Fruit fly (Drosophila melanogaster) whole organism, embryonic: Measurements from ENCODE around the gene CG15027.

Experiments
- Ada2b ChIP-seq: fragments of 200-800 bp; sonication (Bioruptor generic); IDR thresholded peaks from 2 replicates; pipeline ENCODE4 v1.3.6; 2022; ENCODE audit warnings: missing biosample characterization, missing genetic modification characterization
- CG12391 ChIP-seq: fragments of 200-800 bp; sonication (Bioruptor generic); optimal IDR thresholded peaks from 3 replicates; lab custom pipeline; 2018; ENCODE audit warnings: missing biosample characterization, mild to moderate bottlenecking, missing genetic modification characterization, moderate library complexity
- CG12659 ChIP-seq: fragments of 200-800 bp; sonication (Bioruptor generic); optimal IDR thresholded peaks from 3 replicates; lab custom pipeline; 2017; ENCODE audit warnings: mild to moderate bottlenecking, missing biosample characterization, missing genetic modification reagents, missing genetic modification characterization
- CG13424 ChIP-seq: fragments of 200-800 bp; sonication (Bioruptor generic); optimal IDR thresholded peaks from 2 replicates; lab custom pipeline; 2019; ENCODE audit warnings: missing biosample characterization, mild to moderate bottlenecking, missing genetic modification characterization, moderate library complexity
- CG15514 ChIP-seq: fragments of 200-800 bp; sonication (Bioruptor generic); optimal IDR thresholded peaks from 3 replicates; lab custom pipeline; 2017; ENCODE audit warnings: missing biosample characterization, missing genetic modification characterization, mild to moderate bottlenecking, moderate library complexity, missing genetic modification reagents
- CG1602 ChIP-seq: fragments of 200-800 bp; sonication (Bioruptor generic); optimal IDR thresholded peaks from 3 replicates; lab custom pipeline; 2016; ENCODE audit warnings: missing biosample characterization, missing genetic modification characterization
- CG17328 ChIP-seq: fragments of 200-800 bp; sonication (Bioruptor generic); IDR thresholded peaks from 2 replicates; pipeline ENCODE4 v1.3.6; 2022; ENCODE audit warnings: missing biosample characterization, missing genetic modification characterization
- CG17359 ChIP-seq: fragments of 200-800 bp; sonication (Bioruptor generic); optimal IDR thresholded peaks from 3 replicates; lab custom pipeline; 2018; ENCODE audit warnings: missing biosample characterization, mild to moderate bottlenecking, missing genetic modification characterization, moderate library complexity
- CG17802 ChIP-seq: fragments of 200-800 bp; sonication (Bioruptor generic); optimal IDR thresholded peaks from 2 replicates; lab custom pipeline; 2018; ENCODE audit warnings: missing biosample characterization, mild to moderate bottlenecking, missing genetic modification characterization, moderate library complexity
- CG17829 ChIP-seq: fragments of 200-800 bp; optimal IDR thresholded peaks from 2 replicates; lab custom pipeline; 2019; ENCODE audit warnings: missing biosample characterization, mild to moderate bottlenecking, missing genetic modification characterization, moderate library complexity
- CG34376 ChIP-seq: fragments of 200-800 bp; sonication (Bioruptor generic); optimal IDR thresholded peaks from 2 replicates; lab custom pipeline; 2018; ENCODE audit warnings: missing biosample characterization, mild to moderate bottlenecking, missing genetic modification characterization
- CG4617 ChIP-seq: fragments of 200-800 bp; sonication (Bioruptor generic); optimal IDR thresholded peaks from 3 replicates; lab custom pipeline; 2016; ENCODE audit warnings: missing biosample characterization, missing genetic modification characterization, borderline replicate concordance
- CG6175 ChIP-seq: fragments of 200-800 bp; sonication (Bioruptor generic); IDR thresholded peaks from 3 replicates; pipeline ENCODE4 v1.3.6; 2022; ENCODE audit warnings: missing biosample characterization, missing genetic modification characterization
- CG8359 ChIP-seq: fragments of 200-800 bp; sonication (Bioruptor generic); optimal IDR thresholded peaks from 2 replicates; lab custom pipeline; 2017; ENCODE audit warnings: missing biosample characterization, mild to moderate bottlenecking, missing genetic modification characterization, borderline replicate concordance
- CG9437 ChIP-seq: fragments of 200-800 bp; sonication (Bioruptor generic); optimal IDR thresholded peaks from 2 replicates; lab custom pipeline; 2018; ENCODE audit warnings: missing biosample characterization, mild to moderate bottlenecking, missing genetic modification characterization
- CG9932 ChIP-seq: fragments of 200-800 bp; sonication (Bioruptor generic); IDR thresholded peaks from 2 replicates; pipeline ENCODE4 v1.3.6; 2022; ENCODE audit warnings: missing biosample characterization, missing genetic modification characterization
- Deaf1 ChIP-seq: fragments of 200-800 bp; optimal IDR thresholded peaks from 3 replicates; lab custom pipeline; 2019; ENCODE audit warnings: missing biosample characterization, mild to moderate bottlenecking, missing genetic modification characterization, moderate library complexity
- GATAe ChIP-seq: fragments of 200-800 bp; sonication (Bioruptor generic); conservative IDR thresholded peaks from 2 replicates; pipeline ENCODE4 v1.3.6; 2022; ENCODE audit warnings: missing biosample characterization, missing genetic modification characterization
- HLH54F ChIP-seq: fragments of 200-800 bp; sonication (Bioruptor generic); optimal IDR thresholded peaks from 3 replicates; lab custom pipeline; 2016; ENCODE audit warnings: missing biosample characterization, missing genetic modification characterization
- Hmx ChIP-seq: fragments of 200-800 bp; sonication (Bioruptor generic); optimal IDR thresholded peaks from 2 replicates; lab custom pipeline; 2016; ENCODE audit warnings: missing biosample characterization, missing genetic modification characterization
- Hr78 ChIP-seq, 2 experiments: fragments of 200-800 bp in 1 of 2; fragments of >200 bp in 1 of 2; sonication (Bioruptor generic) in 1 of 2; optimal IDR thresholded peaks; 2 replicates each; lab custom pipeline; 2017 to 2019; ENCODE audit warnings: missing biosample characterization in 2 of 2, missing genetic modification characterization in 2 of 2, mild to moderate bottlenecking in 1 of 2, moderate library complexity in 1 of 2
- Mad ChIP-seq: fragments of 200-800 bp; sonication (Bioruptor generic); optimal IDR thresholded peaks from 2 replicates; lab custom pipeline; 2016; ENCODE audit warnings: missing biosample characterization, missing genetic modification characterization
- Mes4 ChIP-seq: fragments of 200-800 bp; sonication (Bioruptor generic); optimal IDR thresholded peaks from 2 replicates; lab custom pipeline; 2016; ENCODE audit warnings: missing biosample characterization, missing genetic modification characterization
- Myb ChIP-seq: fragments of 200-800 bp; sonication (Bioruptor generic); optimal IDR thresholded peaks from 2 replicates; lab custom pipeline; 2016; ENCODE audit warnings: missing biosample characterization, missing genetic modification characterization
- NFAT ChIP-seq: fragments of 200-800 bp; sonication (Bioruptor generic); IDR thresholded peaks from 2 replicates; pipeline ENCODE4 v1.3.6; 2022; ENCODE audit warnings: missing biosample characterization, missing genetic modification characterization
- PHDP ChIP-seq: fragments of 200-800 bp; sonication (Bioruptor generic); optimal IDR thresholded peaks from 3 replicates; lab custom pipeline; 2018; ENCODE audit warnings: missing biosample characterization, mild to moderate bottlenecking, missing genetic modification characterization, moderate library complexity
- Side ChIP-seq: fragments of 200-800 bp; sonication (Bioruptor generic); optimal IDR thresholded peaks from 2 replicates; lab custom pipeline; 2016; ENCODE audit warnings: missing biosample characterization, missing genetic modification characterization
- Usf ChIP-seq: fragments of 200-800 bp; sonication (Bioruptor generic); optimal IDR thresholded peaks from 2 replicates; lab custom pipeline; 2017; ENCODE audit warnings: missing genotype, missing biosample characterization, missing genetic modification characterization
- ap ChIP-seq: fragments of 200-800 bp; sonication (Bioruptor generic); IDR thresholded peaks from 2 replicates; pipeline ENCODE4 v1.3.6; 2022; ENCODE audit warnings: missing biosample characterization, missing genetic modification characterization
- btn ChIP-seq: fragments of 200-800 bp; sonication (Bioruptor generic); optimal IDR thresholded peaks from 2 replicates; lab custom pipeline; 2016; ENCODE audit warnings: missing biosample characterization, missing genetic modification characterization
- danr ChIP-seq: fragments of 200-800 bp; sonication (Bioruptor generic); IDR thresholded peaks from 2 replicates; pipeline ENCODE4 v1.3.6; 2022; ENCODE audit warnings: missing biosample characterization, missing genetic modification characterization
- fru ChIP-seq: fragments of >200 bp; optimal IDR thresholded peaks from 2 replicates; lab custom pipeline; 2017
- fu2 ChIP-seq: fragments of 200-800 bp; sonication (Bioruptor generic); optimal IDR thresholded peaks from 2 replicates; lab custom pipeline; 2016; ENCODE audit warnings: missing biosample characterization, missing genetic modification characterization
- gcm2 ChIP-seq: fragments of 200-800 bp; sonication (Bioruptor generic); optimal IDR thresholded peaks from 2 replicates; lab custom pipeline; 2016; ENCODE audit warnings: missing biosample characterization, missing genetic modification characterization
- gfzf ChIP-seq: fragments of 200-800 bp; sonication (Bioruptor generic); optimal IDR thresholded peaks from 2 replicates; lab custom pipeline; 2016; ENCODE audit warnings: missing biosample characterization, mild to moderate bottlenecking, missing genetic modification characterization, moderate library complexity
- gro ChIP-seq: fragments of 200-800 bp; sonication (Bioruptor generic); optimal IDR thresholded peaks from 2 replicates; lab custom pipeline; 2016; ENCODE audit warnings: missing biosample characterization, missing genetic modification characterization
- kni ChIP-seq: fragments of 200-800 bp; sonication (Bioruptor generic); optimal IDR thresholded peaks from 3 replicates; lab custom pipeline; 2017; ENCODE audit warnings: mild to moderate bottlenecking, missing biosample characterization, missing genetic modification reagents, missing genetic modification characterization
- lbe ChIP-seq: fragments of 200-800 bp; sonication (Bioruptor generic); optimal IDR thresholded peaks from 2 replicates; lab custom pipeline; 2016; ENCODE audit warnings: missing biosample characterization, mild to moderate bottlenecking, missing genetic modification characterization
- nmo ChIP-seq: fragments of 200-800 bp; sonication (Bioruptor generic); optimal IDR thresholded peaks from 2 replicates; lab custom pipeline; 2018; ENCODE audit warnings: missing biosample characterization, mild to moderate bottlenecking, missing genetic modification characterization, moderate library complexity
- org-1 ChIP-seq: fragments of 200-800 bp; sonication (Bioruptor generic); optimal IDR thresholded peaks from 2 replicates; lab custom pipeline; 2017; ENCODE audit warnings: missing biosample characterization, missing genetic modification characterization
- pan ChIP-seq, 4 experiments: fragments of >200 bp in 3 of 4; fragments of 200-800 bp in 1 of 4; sonication (Bioruptor generic) in 1 of 4; optimal IDR thresholded peaks in 3 of 4; IDR thresholded peaks in 1 of 4; 2 replicates each; pipeline versions ENCODE4 v1.3.6 to Lab custom; 2017 to 2022; ENCODE audit warnings: missing biosample characterization in 2 of 4, missing genetic modification characterization in 2 of 4, mixed read lengths in 1 of 4
- pzg ChIP-seq: fragments of 200-800 bp; sonication (Bioruptor generic); optimal IDR thresholded peaks from 3 replicates; lab custom pipeline; 2018; ENCODE audit warnings: missing biosample characterization, mild to moderate bottlenecking, missing genetic modification characterization, moderate library complexity
- run ChIP-seq: fragments of 200-800 bp; sonication (Bioruptor generic); optimal IDR thresholded peaks from 3 replicates; lab custom pipeline; 2018; ENCODE audit warnings: missing biosample characterization, mild to moderate bottlenecking, missing genetic modification characterization
- stc ChIP-seq: fragments of 200-800 bp; sonication (Bioruptor generic); IDR thresholded peaks from 2 replicates; pipeline ENCODE4 v1.3.6; 2022; ENCODE audit warnings: missing biosample characterization, missing genetic modification characterization
- stwl ChIP-seq: fragments of 200-800 bp; sonication (Bioruptor generic); optimal IDR thresholded peaks from 3 replicates; lab custom pipeline; 2018; ENCODE audit warnings: missing biosample characterization, mild to moderate bottlenecking, missing genetic modification characterization, moderate library complexity
- tup ChIP-seq: fragments of 200-800 bp; sonication (Bioruptor generic); optimal IDR thresholded peaks from 2 replicates; lab custom pipeline; 2016; ENCODE audit warnings: missing biosample characterization, mild to moderate bottlenecking, missing genetic modification characterization, moderate library complexity
- twi ChIP-seq: fragments of 200-800 bp; optimal IDR thresholded peaks from 2 replicates; lab custom pipeline; 2019; ENCODE audit warnings: missing biosample characterization, mild to moderate bottlenecking, missing genetic modification characterization, moderate library complexity
- z ChIP-seq: fragments of 200-800 bp; sonication (Bioruptor generic); IDR thresholded peaks from 3 replicates; pipeline ENCODE4 v1.3.6; 2022; ENCODE audit warnings: missing biosample characterization, missing genetic modification characterization
- zf30C ChIP-seq: fragments of 200-800 bp; sonication (Bioruptor generic); optimal IDR thresholded peaks from 3 replicates; lab custom pipeline; 2018; ENCODE audit warnings: missing biosample characterization, mild to moderate bottlenecking, missing genetic modification characterization

CG15027 gene

DNA sequence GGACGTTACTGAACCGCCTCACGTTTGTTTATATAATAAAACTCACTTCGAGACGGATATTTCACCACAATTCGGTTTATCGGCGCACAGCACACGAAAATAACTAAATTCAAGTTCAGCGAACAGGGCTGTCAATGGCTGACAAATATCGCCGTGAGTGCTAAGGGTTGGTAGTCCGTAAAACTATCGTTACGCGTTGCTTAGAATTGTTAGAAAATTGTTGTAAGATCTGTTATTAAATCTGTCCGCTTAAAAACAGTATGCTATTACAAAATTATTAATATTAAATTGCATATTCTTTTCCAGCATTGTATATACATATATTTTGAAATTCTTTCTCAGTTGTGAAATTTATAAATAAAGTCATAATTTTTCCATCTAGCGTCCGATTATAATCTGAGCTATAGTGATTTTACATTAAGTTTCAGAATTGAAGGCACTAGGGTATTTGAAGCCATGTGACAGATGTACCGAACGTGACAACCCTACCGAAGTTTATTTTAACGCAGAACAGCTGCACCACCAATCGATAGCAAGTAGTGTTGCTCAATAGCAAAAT is 968 bp downstream of the CG15027 start, which contains the start of gene Cox17 (continued):
- TF ChIP-seq Usf, result peak; percentile 69
- TF ChIP-seq Hr78 (GFP tag; optimal IDR thresholded peaks at IDR 0.05; lab: Kevin White, UChicago), result peak in 1 of 2 experiments; percentile 40
- peak; percentile 55 for TF ChIP-seq run (tag; lab: Kevin White, UChicago)
- TF ChIP-seq CG9932 (GFP tag; lab: Robert Waterston, UW), result peak; percentile 86
- TF ChIP-seq NFAT (GFP tag; lab: Robert Waterston, UW), result peak; percentile 56
- peak; percentile 31 for TF ChIP-seq gro (GFP tag; lab: Kevin White, UChicago)
- peak; percentile 73 for TF ChIP-seq CG17359 (tag; lab: Kevin White, UChicago)
- no peak for TF ChIP-seq pan (optimal IDR thresholded peaks at IDR 0.05; lab: Kevin White, UChicago)
- TF ChIP-seq pan (GFP tag; optimal IDR thresholded peaks at IDR 0.05 in 1 of 2, IDR thresholded peaks at IDR 0.05 in 1 of 2), result peak in 1 of 2 experiments; percentile 65
- TF ChIP-seq tup (GFP tag; lab: Kevin White, UChicago), result peak; percentile 23
- TF ChIP-seq Mad (GFP tag; lab: Kevin White, UChicago), result peak; percentile 72
- no peak for TF ChIP-seq btn (GFP tag; lab: Kevin White, UChicago)
- peak; percentile 89 for TF ChIP-seq CG12659 (GFP tag; lab: Kevin White, UChicago)
- TF ChIP-seq CG8359 (GFP tag; lab: Kevin White, UChicago), result no peak
- peak; percentile 88 for TF ChIP-seq CG13424 (tag; lab: Kevin White, UChicago)
- TF ChIP-seq Mes4 (GFP tag; lab: Kevin White, UChicago), result no peak
- peak; percentile 48; the same call in 1 of the 2 replicates for TF ChIP-seq CG17328 (GFP tag; lab: Robert Waterston, UW)
- TF ChIP-seq CG17802 (tag; lab: Kevin White, UChicago), result peak; percentile 32
- peak; percentile 70 for TF ChIP-seq CG4617 (GFP tag; lab: Kevin White, UChicago)
- no peak for TF ChIP-seq stc (GFP tag; lab: Robert Waterston, UW)
- TF ChIP-seq z (GFP tag; lab: Robert Waterston, UW), result no peak
- peak; percentile 76 for TF ChIP-seq HLH54F (GFP tag; lab: Kevin White, UChicago)
- TF ChIP-seq kni (GFP tag; lab: Kevin White, UChicago), result peak; percentile 47
- TF ChIP-seq CG34376, result peak; percentile 82
- TF ChIP-seq CG17829 (tag; lab: Kevin White, UChicago), result peak; percentile 82
- TF ChIP-seq CG6175 (GFP tag; lab: Robert Waterston, UW), result no peak
- peak; percentile 70 for TF ChIP-seq Hmx
- peak; percentile 84 for TF ChIP-seq CG9437 (GFP tag; lab: Kevin White, UChicago)
- peak; percentile 65 for TF ChIP-seq Deaf1 (tag; lab: Kevin White, UChicago)
- peak; percentile 91 for TF ChIP-seq nmo
- TF ChIP-seq CG1602, result peak; percentile 77
- TF ChIP-seq CG12391, result peak; percentile 88
- TF ChIP-seq gfzf (GFP tag; lab: Kevin White, UChicago), result no peak
- peak; percentile 48 for TF ChIP-seq Side (GFP tag; lab: Kevin White, UChicago)
- peak; percentile 71 for TF ChIP-seq CG15514 (GFP tag; lab: Kevin White, UChicago)
- TF ChIP-seq fu2, result peak; percentile 39
- TF ChIP-seq pzg (GFP tag; lab: Kevin White, UChicago), result peak; percentile 46
- peak; percentile 48 for TF ChIP-seq Ada2b (GFP tag; lab: Robert Waterston, UW)
- TF ChIP-seq stwl, result peak; percentile 49
- no peak for TF ChIP-seq zf30C (GFP tag; lab: Kevin White, UChicago)
- TF ChIP-seq fru, result no peak
- peak; percentile 28; the same call in 1 of the 2 replicates for TF ChIP-seq GATAe (GFP tag; lab: Robert Waterston, UW)
- peak; percentile 75 for TF ChIP-seq twi (tag; lab: Kevin White, UChicago)
- TF ChIP-seq gcm2 (GFP tag; lab: Kevin White, UChicago), result peak; percentile 32
- TF ChIP-seq Myb (GFP tag; lab: Kevin White, UChicago), result peak; percentile 34
- no peak for TF ChIP-seq ap
- peak; percentile 67 for TF ChIP-seq lbe (GFP tag; lab: Kevin White, UChicago)
- peak; percentile 71 for TF ChIP-seq org-1 (GFP tag; lab: Kevin White, UChicago)
- TF ChIP-seq PHDP (tag; lab: Kevin White, UChicago), result peak; percentile 73
- TF ChIP-seq danr (GFP tag; lab: Robert Waterston, UW), result peak; percentile 33; the same call in 1 of the 2 replicates
